Worm (Caenorhabditis elegans) whole organism, L1 larva: Measurements from ENCODE around the gene faah-1.

ENCODE experiments used
- C04F5.9 ChIP-seq: sonication (generic microtip); optimal IDR thresholded peaks from 2 replicates; lab custom pipeline; 2016; ENCODE audit warnings: missing genetic modification characterization, missing compliant biosample characterization
- efl-3 ChIP-seq: fragments of 200-800 bp; sonication (Bioruptor generic); optimal IDR thresholded peaks from 2 replicates; lab custom pipeline; 2018; ENCODE audit warnings: mild to moderate bottlenecking, missing genetic modification characterization, missing compliant biosample characterization
- elt-2 ChIP-seq: sonication (generic microtip); optimal IDR thresholded peaks from 2 replicates; lab custom pipeline; 2016; ENCODE audit warnings: missing genetic modification characterization, mild to moderate bottlenecking, inconsistent platforms, missing compliant biosample characterization, missing genetic modification reagents
- fos-1 ChIP-seq: fragments of 150-350 bp; optimal IDR thresholded peaks from 2 replicates; lab custom pipeline; 2014; ENCODE audit warnings: missing biosample characterization, missing genetic modification characterization
- lin-13 ChIP-seq: fragments of 150-350 bp; optimal IDR thresholded peaks from 2 replicates; lab custom pipeline; 2014; ENCODE audit warnings: missing biosample characterization, missing genetic modification reagents, missing genetic modification characterization
- lin-39 ChIP-seq: fragments of 150-350 bp; optimal IDR thresholded peaks from 2 replicates; lab custom pipeline; 2014; ENCODE audit warnings: missing biosample characterization, missing genetic modification reagents, missing genetic modification characterization
- nhr-20 ChIP-seq: sonication (generic microtip); optimal IDR thresholded peaks from 2 replicates; lab custom pipeline; 2016; ENCODE audit warnings: mild to moderate bottlenecking, missing genetic modification characterization, missing compliant biosample characterization
- skn-1 ChIP-seq: fragments of 150-350 bp; optimal IDR thresholded peaks from 2 replicates; lab custom pipeline; 2014; ENCODE audit warnings: missing biosample characterization, missing genetic modification characterization

- TF ChIP-seq C04F5.9 (tag; lab: Kevin White, UChicago) (no peak), elt-2 (tag; lab: Kevin White, UChicago) (no peak), skn-1 (no peak), fos-1 (tag; lab: Kevin White, UChicago) (no peak), lin-13 (no peak), nhr-20 (tag; lab: Kevin White, UChicago) (no peak), lin-39 (tag; lab: Kevin White, UChicago) (no peak), efl-3 (GFP tag; lab: Kevin White, UChicago) (no peak)
These were observed 4.2 kb upstream of the faah-1 start for ce11 chrIV:8154966-8155365.
